Worm (Caenorhabditis elegans) whole organism, L3 larva: ENCODE measurements around the gene T10B5.3.

Experiments used
- R02D3.7 ChIP-seq: fragments of 150-350 bp; optimal IDR thresholded peaks from 2 replicates; lab custom pipeline; 2014; ENCODE audit warnings: missing biosample characterization, missing genetic modification characterization
- ZK546.5 ChIP-seq: sonication (generic microtip); optimal IDR thresholded peaks from 2 replicates; lab custom pipeline; 2017; ENCODE audit warnings: missing biosample characterization, missing genetic modification characterization
- aly-2 ChIP-seq: fragments of 150-350 bp; optimal IDR thresholded peaks from 2 replicates; lab custom pipeline; 2014; ENCODE audit warnings: missing biosample characterization, missing genetic modification characterization
- ama-1 ChIP-seq: fragments of 150-350 bp; optimal IDR thresholded peaks from 2 replicates; lab custom pipeline; 2018
- ceh-16 ChIP-seq: sonication (generic microtip); optimal IDR thresholded peaks from 2 replicates; lab custom pipeline; 2017; ENCODE audit warnings: missing biosample characterization, missing genetic modification characterization
- ceh-28 ChIP-seq: fragments of 150-350 bp; optimal IDR thresholded peaks from 2 replicates; lab custom pipeline; 2014; ENCODE audit warnings: missing biosample characterization, missing genetic modification reagents, missing genetic modification characterization
- ceh-82 ChIP-seq: fragments of 150-350 bp; optimal IDR thresholded peaks from 2 replicates; lab custom pipeline; 2014; ENCODE audit warnings: missing biosample characterization, missing genetic modification characterization
- ceh-9 ChIP-seq: sonication (generic microtip); optimal IDR thresholded peaks from 2 replicates; lab custom pipeline; 2018; ENCODE audit warnings: missing biosample characterization, missing genetic modification characterization
- daf-12 ChIP-seq: fragments of 150-350 bp; optimal IDR thresholded peaks from 2 replicates; lab custom pipeline; 2014; ENCODE audit warnings: missing biosample characterization, missing genetic modification reagents, missing genetic modification characterization
- egl-27 ChIP-seq: sonication (generic microtip); optimal IDR thresholded peaks from 4 replicates; lab custom pipeline; 2017; ENCODE audit warnings: missing biosample characterization, missing genetic modification reagents, missing genetic modification characterization
- egl-5 ChIP-seq: fragments of 150-350 bp; optimal IDR thresholded peaks from 2 replicates; lab custom pipeline; 2017; ENCODE audit warnings: missing biosample characterization, missing genetic modification reagents, missing genetic modification characterization, inconsistent platforms
- elt-1 ChIP-seq: fragments of 150-350 bp; optimal IDR thresholded peaks from 2 replicates; lab custom pipeline; 2014; ENCODE audit warnings: missing biosample characterization, missing genetic modification characterization
- elt-2 ChIP-seq: sonication (generic microtip); optimal IDR thresholded peaks from 2 replicates; lab custom pipeline; 2016; ENCODE audit warnings: missing genetic modification reagents, mild to moderate bottlenecking, missing genetic modification characterization, missing compliant biosample characterization
- eor-1 ChIP-seq, 2 experiments: fragments of 150-350 bp; optimal IDR thresholded peaks; 2 replicates each; lab custom pipeline; 2014 to 2018; ENCODE audit warnings: missing biosample characterization in 2 of 2, missing genetic modification characterization in 2 of 2
- fkh-2 ChIP-seq: fragments of 150-350 bp; optimal IDR thresholded peaks from 2 replicates; lab custom pipeline; 2014; ENCODE audit warnings: missing biosample characterization, missing genetic modification reagents, missing genetic modification characterization
- fos-1 ChIP-seq: fragments of 150-350 bp; optimal IDR thresholded peaks from 2 replicates; lab custom pipeline; 2014; ENCODE audit warnings: missing biosample characterization, missing genetic modification characterization
- hmg-11 ChIP-seq: sonication (generic microtip); optimal IDR thresholded peaks from 2 replicates; lab custom pipeline; 2016; ENCODE audit warnings: missing genetic modification characterization, missing compliant biosample characterization
- jun-1 ChIP-seq: fragments of 150-350 bp; optimal IDR thresholded peaks from 2 replicates; lab custom pipeline; 2014; ENCODE audit warnings: missing biosample characterization, missing genetic modification reagents, missing genetic modification characterization
- lin-15B ChIP-seq: fragments of 150-350 bp; optimal IDR thresholded peaks from 2 replicates; lab custom pipeline; 2014; ENCODE audit warnings: missing biosample characterization, missing genetic modification characterization
- lin-39 ChIP-seq: fragments of 150-350 bp; optimal IDR thresholded peaks from 2 replicates; lab custom pipeline; 2018; ENCODE audit warnings: missing biosample characterization, missing genetic modification reagents, missing genetic modification characterization
- lsy-12 ChIP-seq: sonication (generic microtip); optimal IDR thresholded peaks from 2 replicates; lab custom pipeline; 2016; ENCODE audit warnings: mild to moderate bottlenecking, missing genetic modification characterization, missing compliant biosample characterization
- mdl-1 ChIP-seq: fragments of 150-350 bp; optimal IDR thresholded peaks from 2 replicates; lab custom pipeline; 2014; ENCODE audit warnings: missing biosample characterization, missing genetic modification characterization
- mml-1 ChIP-seq: fragments of 150-350 bp; sonication (generic microtip); optimal IDR thresholded peaks from 3 replicates; lab custom pipeline; 2014; ENCODE audit warnings: missing biosample characterization, missing genetic modification characterization
- nfya-1 ChIP-seq: sonication (generic microtip); optimal IDR thresholded peaks from 2 replicates; lab custom pipeline; 2017; ENCODE audit warnings: missing genetic modification characterization, mild to moderate bottlenecking, missing compliant biosample characterization, antibody characterized with exemption, moderate library complexity; ENCODE audit not compliant: insufficient read depth
- nhr-11 ChIP-seq: fragments of 150-350 bp; optimal IDR thresholded peaks from 2 replicates; lab custom pipeline; 2014; ENCODE audit warnings: missing biosample characterization, missing genetic modification characterization
- nhr-12 ChIP-seq: fragments of 150-350 bp; optimal IDR thresholded peaks from 2 replicates; lab custom pipeline; 2014; ENCODE audit warnings: missing biosample characterization, missing genetic modification characterization
- nhr-23 ChIP-seq: fragments of 150-350 bp; optimal IDR thresholded peaks from 2 replicates; lab custom pipeline; 2014; ENCODE audit warnings: missing biosample characterization, missing genetic modification reagents, missing genetic modification characterization
- nhr-237 ChIP-seq: fragments of 150-350 bp; optimal IDR thresholded peaks from 2 replicates; lab custom pipeline; 2014; ENCODE audit warnings: missing biosample characterization, missing genetic modification characterization
- nhr-25 ChIP-seq: sonication (generic microtip); optimal IDR thresholded peaks from 2 replicates; lab custom pipeline; 2017; ENCODE audit warnings: missing biosample characterization, missing genetic modification characterization
- nhr-43 ChIP-seq: sonication (generic microtip); optimal IDR thresholded peaks from 2 replicates; lab custom pipeline; 2016; ENCODE audit warnings: mild to moderate bottlenecking, missing genetic modification characterization, missing compliant biosample characterization; ENCODE audit not compliant: poor library complexity, severe bottlenecking
- nhr-67 ChIP-seq: fragments of 150-350 bp; optimal IDR thresholded peaks from 2 replicates; lab custom pipeline; 2014; ENCODE audit warnings: missing biosample characterization, missing genetic modification characterization
- nhr-76 ChIP-seq: fragments of 150-350 bp; sonication (generic microtip); optimal IDR thresholded peaks from 5 replicates; lab custom pipeline; 2014; ENCODE audit warnings: missing biosample characterization, missing genetic modification characterization
- nhr-77 ChIP-seq: fragments of 150-350 bp; optimal IDR thresholded peaks from 2 replicates; lab custom pipeline; 2014; ENCODE audit warnings: missing biosample characterization, missing genetic modification characterization
- pha-4 ChIP-seq: fragments of 150-350 bp; optimal IDR thresholded peaks from 2 replicates; lab custom pipeline; 2014; ENCODE audit warnings: missing biosample characterization, missing genetic modification reagents, missing genetic modification characterization
- pqm-1 ChIP-seq: fragments of 150-350 bp; optimal IDR thresholded peaks from 2 replicates; lab custom pipeline; 2017; ENCODE audit warnings: missing biosample characterization, missing genetic modification characterization, inconsistent platforms
- sea-2 ChIP-seq: fragments of 150-350 bp; sonication (generic microtip); optimal IDR thresholded peaks from 4 replicates; lab custom pipeline; 2014; ENCODE audit warnings: missing biosample characterization, missing genetic modification reagents, missing genetic modification characterization
- skn-1 ChIP-seq: fragments of 150-350 bp; optimal IDR thresholded peaks from 2 replicates; lab custom pipeline; 2014; ENCODE audit warnings: missing biosample characterization, missing genetic modification characterization
- snpc-4 ChIP-seq: fragments of 150-350 bp; optimal IDR thresholded peaks from 2 replicates; lab custom pipeline; 2014; ENCODE audit warnings: missing biosample characterization, missing genetic modification characterization
- tbx-2 ChIP-seq: sonication (generic microtip); optimal IDR thresholded peaks from 2 replicates; lab custom pipeline; 2016; ENCODE audit warnings: mild to moderate bottlenecking, missing genetic modification characterization, missing compliant biosample characterization
- unc-39 ChIP-seq: sonication (generic microtip); optimal IDR thresholded peaks from 4 replicates; lab custom pipeline; 2017; ENCODE audit warnings: missing biosample characterization, missing genetic modification characterization
- unc-62 ChIP-seq: fragments of 150-350 bp; sonication (generic microtip); optimal IDR thresholded peaks from 4 replicates; lab custom pipeline; 2014; ENCODE audit warnings: missing biosample characterization, missing genetic modification reagents, missing genetic modification characterization
- zag-1 ChIP-seq: fragments of 150-350 bp; optimal IDR thresholded peaks from 2 replicates; lab custom pipeline; 2014; ENCODE audit warnings: missing biosample characterization, missing genetic modification characterization
- ztf-11 ChIP-seq: fragments of 150-350 bp; optimal IDR thresholded peaks from 2 replicates; lab custom pipeline; 2014; ENCODE audit warnings: missing biosample characterization, missing genetic modification characterization
- ztf-4 ChIP-seq: fragments of 150-350 bp; optimal IDR thresholded peaks from 2 replicates; lab custom pipeline; 2014; ENCODE audit warnings: missing biosample characterization, missing genetic modification characterization

The T10B5.3 gene

ce11 chrV:1875497-1875988, 6.0 kb upstream of the T10B5.3 start:
- TF ChIP-seq ceh-82 (no peak), egl-27 (tag; lab: Kevin White, UChicago) (no peak), daf-12 (tag; lab: Kevin White, UChicago) (no peak), nhr-67 (tag; lab: Kevin White, UChicago) (no peak), pha-4 (peak; percentile 10), ZK546.5 (no peak), ceh-16 (tag; lab: Kevin White, UChicago) (no peak), elt-2 (tag; lab: Kevin White, UChicago) (peak; percentile 33), unc-39 (tag; lab: Kevin White, UChicago) (no peak), nhr-77 (tag; lab: Kevin White, UChicago) (no peak), ama-1 (lab: Kevin White, UChicago) (peak; percentile 75), lin-39 (tag; lab: Kevin White, UChicago) (no peak), aly-2 (tag; lab: Kevin White, UChicago) (no peak), nfya-1 (tag; lab: Kevin White, UChicago) (no peak), jun-1 (tag; lab: Kevin White, UChicago) (no peak), ceh-28 (tag; lab: Kevin White, UChicago) (no peak), lin-15B (tag; lab: Kevin White, UChicago) (peak; percentile 0), nhr-76 (tag; lab: Kevin White, UChicago) (no peak), ztf-4 (tag; lab: Kevin White, UChicago) (peak; percentile 74), sea-2 (GFP tag; lab: Kevin White, UChicago) (no peak), skn-1 (tag; lab: Kevin White, UChicago) (no peak), nhr-12 (no peak), R02D3.7 (tag; lab: Kevin White, UChicago) (no peak), eor-1 (tag; optimal IDR thresholded peaks at IDR 0.05; lab: Kevin White, UChicago) (no peak), egl-5 (tag; lab: Kevin White, UChicago) (no peak), nhr-237 (tag; lab: Kevin White, UChicago) (no peak), elt-1 (tag; lab: Kevin White, UChicago) (no peak), tbx-2 (tag; lab: Kevin White, UChicago) (no peak), pqm-1 (tag; lab: Kevin White, UChicago) (no peak), nhr-11 (tag; lab: Kevin White, UChicago) (no peak), lsy-12 (tag; lab: Kevin White, UChicago) (peak; percentile 84), nhr-25 (tag; lab: Kevin White, UChicago) (no peak), unc-62 (GFP tag; lab: Kevin White, UChicago) (no peak), snpc-4 (tag; lab: Kevin White, UChicago) (no peak), ztf-11 (tag; lab: Kevin White, UChicago) (no peak)

- TF ChIP-seq nhr-25 (tag; lab: Kevin White, UChicago) (no peak), fos-1 (tag; lab: Kevin White, UChicago) (no peak), nhr-76 (tag; lab: Kevin White, UChicago) (no peak)
- TF ChIP-seq, all 47 proteins: peak for 0
Measured at ce11 chrV:1874827-1875226, 5.2 kb upstream of the T10B5.3 start.

ce11 chrV:1871768-1872296, 2.2 kb upstream of the T10B5.3 start, which contains the start of the genes T10B5.4 and cct-7:
T10B5.4 (minus strand) TSS chrV:1871807.
cct-7 (plus strand) TSS chrV:1872246.
- TF ChIP-seq lin-15B (tag; lab: Kevin White, UChicago) (peak; percentile 98), jun-1 (tag; lab: Kevin White, UChicago) (peak; percentile 79), nhr-25 (tag; lab: Kevin White, UChicago) (peak; percentile 60), pqm-1 (tag; lab: Kevin White, UChicago) (peak; percentile 43), tbx-2 (tag; lab: Kevin White, UChicago) (peak; percentile 52), ztf-4 (tag; lab: Kevin White, UChicago) (peak; percentile 21), aly-2 (tag; lab: Kevin White, UChicago) (no peak), egl-27 (tag; lab: Kevin White, UChicago) (peak; percentile 65), skn-1 (tag; lab: Kevin White, UChicago) (peak; percentile 54), ceh-16 (tag; lab: Kevin White, UChicago) (no peak), nhr-77 (tag; lab: Kevin White, UChicago) (no peak), hmg-11 (tag; lab: Kevin White, UChicago) (peak; percentile 89), daf-12 (tag; lab: Kevin White, UChicago) (no peak), lin-39 (tag; lab: Kevin White, UChicago) (peak; percentile 97), nhr-12 (no peak), mdl-1 (tag; lab: Kevin White, UChicago) (no peak), snpc-4 (tag; lab: Kevin White, UChicago) (peak; percentile 88), ceh-28 (tag; lab: Kevin White, UChicago) (peak; percentile 57), elt-1 (tag; lab: Kevin White, UChicago) (peak; percentile 23), nhr-43 (peak; percentile 49), fkh-2 (tag; lab: Kevin White, UChicago) (no peak), ZK546.5 (no peak), nhr-67 (tag; lab: Kevin White, UChicago) (no peak), sea-2 (GFP tag; lab: Kevin White, UChicago) (no peak), pha-4 (peak; percentile 87), nfya-1 (tag; lab: Kevin White, UChicago) (peak; percentile 94), nhr-23 (tag; lab: Kevin White, UChicago) (peak; percentile 50), elt-2 (tag; lab: Kevin White, UChicago) (peak; percentile 62), zag-1 (tag; lab: Kevin White, UChicago) (no peak), nhr-76 (tag; lab: Kevin White, UChicago) (no peak), mml-1 (tag; lab: Kevin White, UChicago) (no peak), ceh-9 (tag; lab: Kevin White, UChicago) (no peak), fos-1 (tag; lab: Kevin White, UChicago) (no peak), ceh-82 (no peak), egl-5 (tag; lab: Kevin White, UChicago) (peak; percentile 59)
